Fruit fly (Drosophila melanogaster): ENCODE measurements around the gene GluRS-m.

The GluRS-m gene

dm6 chr3L:16408609-16409439 lies 8.2 kb downstream of the GluRS-m start (continued):
- TF ChIP-seq Stat92E (GFP tag; optimal IDR thresholded peaks at IDR 0.05) (no peak), sens (GFP tag) (peak; percentile 96), tup (GFP tag; optimal IDR thresholded peaks at IDR 0.05) (peak; percentile 17), NK7.1 (GFP tag; optimal IDR thresholded peaks at IDR 0.05) (peak; percentile 43), slp2 (GFP tag; optimal IDR thresholded peaks at IDR 0.05) (no peak), stc (GFP tag; IDR thresholded peaks at IDR 0.05) (no peak), E2f2 (GFP tag; IDR thresholded peaks at IDR 0.05) (peak; percentile 63), CG9797 (GFP tag; optimal IDR thresholded peaks at IDR 0.05) (peak; percentile 12), Lpt (GFP tag; optimal IDR thresholded peaks at IDR 0.05) (no peak), CG9727 (GFP tag; optimal IDR thresholded peaks at IDR 0.05) (peak; percentile 89), bab2 (GFP tag; optimal IDR thresholded peaks at IDR 0.05) (peak; percentile 55), CG12942 (GFP tag; optimal IDR thresholded peaks at IDR 0.05) (peak; percentile 59), Sry-δ (GFP tag; optimal IDR thresholded peaks at IDR 0.05) (peak; percentile 17), CG6683 (GFP tag; optimal IDR thresholded peaks at IDR 0.05) (no peak), az2 (GFP tag; optimal IDR thresholded peaks at IDR 0.05) (no peak), CG18262 (tag; optimal IDR thresholded peaks at IDR 0.05) (peak; percentile 34), CG31441 (GFP tag; IDR thresholded peaks at IDR 0.05) (0 out of 2 replicates have a peak, but pooled peaks have one; percentile 23), croc (GFP tag; conservative IDR thresholded peaks at IDR 0.05) (no peak), Med (GFP tag) (peak; percentile 86), CG17361 (GFP tag; IDR thresholded peaks at IDR 0.05) (no peak; the same call in 2 of the 3 replicates), bcd (GFP tag; optimal IDR thresholded peaks at IDR 0.05) (peak; percentile 29), ro (GFP tag; IDR thresholded peaks at IDR 0.05) (no peak), wor (GFP tag; IDR thresholded peaks at IDR 0.05) (no peak), Deaf1 (tag; optimal IDR thresholded peaks at IDR 0.05) (no peak), zf30C (GFP tag; optimal IDR thresholded peaks at IDR 0.05) (peak; percentile 93), Hr51 (GFP tag; optimal IDR thresholded peaks at IDR 0.05) (peak in 1 of 2 experiments; percentile 76), Trl (optimal IDR thresholded peaks at IDR 0.05) (peak; percentile 58 to 63), Trl (GFP tag; optimal IDR thresholded peaks at IDR 0.05) (peak; percentile 27), CG5180 (GFP tag; optimal IDR thresholded peaks at IDR 0.05) (peak; percentile 46), ara (GFP tag; IDR thresholded peaks at IDR 0.05) (peak; percentile 41; the same call in 1 of the 2 replicates), chn (GFP tag; optimal IDR thresholded peaks at IDR 0.05) (peak; percentile 24), org-1 (GFP tag; optimal IDR thresholded peaks at IDR 0.05) (peak; percentile 70), Taf1 (GFP tag; IDR thresholded peaks at IDR 0.05) (no peak), CG12104 (GFP tag; optimal IDR thresholded peaks at IDR 0.05) (peak; percentile 36), her (GFP tag; optimal IDR thresholded peaks at IDR 0.05) (peak; percentile 26), CG17186 (GFP tag; optimal IDR thresholded peaks at IDR 0.05) (no peak), Jarid2 (GFP tag; optimal IDR thresholded peaks at IDR 0.05) (peak; percentile 21), pzg (GFP tag; optimal IDR thresholded peaks at IDR 0.05) (no peak), Awh (GFP tag; IDR thresholded peaks at IDR 0.05) (peak; percentile 48; the same call in 1 of the 2 replicates), gem (tag; optimal IDR thresholded peaks at IDR 0.05) (peak; percentile 28), CG2678 (tag; optimal IDR thresholded peaks at IDR 0.05) (peak; percentile 25), CG10979 (tag; optimal IDR thresholded peaks at IDR 0.05) (peak; percentile 22), dm (GFP tag; optimal IDR thresholded peaks at IDR 0.05) (peak; percentile 37), PHDP (tag; optimal IDR thresholded peaks at IDR 0.05) (no peak), CG8089 (GFP tag; optimal IDR thresholded peaks at IDR 0.05) (peak; percentile 59), CG31224 (GFP tag; IDR thresholded peaks at IDR 0.05) (no peak), Bgb (GFP tag; IDR thresholded peaks at IDR 0.05; ENCODE audit: partially characterized antibody) (no peak), CG18764 (GFP tag; optimal IDR thresholded peaks at IDR 0.05) (peak; percentile 54), Xrp1 (GFP tag; IDR thresholded peaks at IDR 0.05) (peak; percentile 82)

All from whole organism, embryonic.